Worm (Caenorhabditis elegans): Measurements from ENCODE around the gene K07C11.7.

DNA sequence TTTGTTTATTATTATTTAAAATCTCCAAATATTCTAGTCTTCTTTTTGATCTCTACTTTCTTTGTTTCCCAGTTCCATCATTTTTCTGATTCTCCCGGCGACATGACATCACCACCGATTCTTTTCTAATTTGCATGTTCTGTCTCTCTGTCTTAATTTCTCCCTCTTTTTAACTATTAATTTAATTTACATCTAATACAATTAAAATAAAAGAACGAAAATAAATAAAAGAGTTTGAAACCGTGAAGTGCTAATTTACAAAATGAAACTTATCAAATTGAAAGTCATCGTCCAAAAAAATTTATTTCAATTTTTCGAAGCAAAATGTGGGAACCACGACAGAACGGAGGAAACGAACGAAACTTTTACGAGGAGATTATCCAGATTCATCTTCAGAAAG, 54.1 kb downstream of the K07C11.7 start, which contains the start of gene F20D6.6:
- TF ChIP-seq fkh-10 (GFP tag; optimal IDR thresholded peaks at IDR 0.05) (no peak), ets-4 (tag; optimal IDR thresholded peaks at IDR 0.05) (no peak), nfya-1 (tag; optimal IDR thresholded peaks at IDR 0.05) (no peak), lim-6 (tag; optimal IDR thresholded peaks at IDR 0.05) (no peak), ceh-9 (tag; optimal IDR thresholded peaks at IDR 0.05) (no peak)
